Fruit fly (Drosophila melanogaster): ENCODE data around the gene CG31522.

Gene CG31522

DNA sequence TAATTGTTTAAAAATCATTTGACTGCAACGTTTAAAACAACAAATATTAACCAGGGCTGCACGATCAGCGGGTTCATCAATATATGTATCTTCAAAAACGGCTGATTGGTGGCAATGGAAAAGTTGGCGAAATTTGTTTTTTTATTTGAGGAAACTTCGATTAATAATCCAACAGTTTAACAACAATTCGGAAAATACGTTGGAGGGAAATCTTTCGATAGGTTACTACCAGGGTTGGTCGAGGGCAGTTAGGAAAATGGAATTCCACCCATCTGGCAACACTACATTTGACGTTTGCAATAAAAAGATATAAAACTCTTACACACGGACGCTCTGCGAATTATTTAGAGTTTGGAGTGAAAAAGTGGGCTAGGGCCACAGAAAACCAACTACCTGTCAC lies 25.6 kb downstream of the CG31522 start, which contains the start of the genes Lipt2 and CG14650 (continued):
- TF ChIP-seq CG18476 (GFP tag; optimal IDR thresholded peaks at IDR 0.05) (peak; percentile 19), CG1792 (GFP tag; optimal IDR thresholded peaks at IDR 0.05) (peak; percentile 47), CG34422 (GFP tag; IDR thresholded peaks at IDR 0.05) (0 out of 3 replicates have a peak, but pooled peaks have one; percentile 28), CG10431 (GFP tag; optimal IDR thresholded peaks at IDR 0.05) (no peak), B-H2 (GFP tag; optimal IDR thresholded peaks at IDR 0.05) (peak; percentile 68), CG32772 (GFP tag; IDR thresholded peaks at IDR 0.05) (0 out of 2 replicates have a peak, but pooled peaks have one; percentile 18), CG33557 (GFP tag; optimal IDR thresholded peaks at IDR 0.05) (peak; percentile 41), ewg (GFP tag; optimal IDR thresholded peaks at IDR 0.05) (peak; percentile 38), CG10543 (GFP tag; optimal IDR thresholded peaks at IDR 0.05) (peak; percentile 52), Six4 (GFP tag; optimal IDR thresholded peaks at IDR 0.05) (peak; percentile 35), CG30020 (tag; optimal IDR thresholded peaks at IDR 0.05) (peak; percentile 79), CG32532 (GFP tag; IDR thresholded peaks at IDR 0.05) (peak; percentile 56), p53 (GFP tag; optimal IDR thresholded peaks at IDR 0.05) (peak; percentile 8), Bgb (GFP tag; IDR thresholded peaks at IDR 0.05; ENCODE audit: partially characterized antibody) (0 out of 2 replicates have a peak, but pooled peaks have one; percentile 21), CG10654 (GFP tag; optimal IDR thresholded peaks at IDR 0.05) (peak; percentile 42), lilli (GFP tag; optimal IDR thresholded peaks at IDR 0.05) (peak; percentile 85), fd96Cb (tag; optimal IDR thresholded peaks at IDR 0.05) (peak; percentile 16), Bdp1 (GFP tag; optimal IDR thresholded peaks at IDR 0.05) (peak; percentile 38), CG3407 (GFP tag; optimal IDR thresholded peaks at IDR 0.05) (no peak), H15 (GFP tag; IDR thresholded peaks at IDR 0.05) (no peak), HLH4C (GFP tag; IDR thresholded peaks at IDR 0.05; ENCODE audit: partially characterized antibody) (0 out of 3 replicates have a peak, but pooled peaks have one; percentile 37), sens (GFP tag) (peak; percentile 93), CG4360 (GFP tag; IDR thresholded peaks at IDR 0.05) (no peak), pzg (GFP tag; optimal IDR thresholded peaks at IDR 0.05) (peak; percentile 81), CG9215 (GFP tag; IDR thresholded peaks at IDR 0.05) (peak; percentile 30; the same call in 1 of the 2 replicates), zfh2 (GFP tag; optimal IDR thresholded peaks at IDR 0.05) (peak; percentile 80), MESR4 (GFP tag; optimal IDR thresholded peaks at IDR 0.05) (peak; percentile 84), CG12236 (GFP tag; optimal IDR thresholded peaks at IDR 0.05) (peak; percentile 23), gce (GFP tag; IDR thresholded peaks at IDR 0.05) (no peak), Ets65A (GFP tag) (peak; percentile 94), dpn (GFP tag; optimal IDR thresholded peaks at IDR 0.05) (peak; percentile 60 to 61), CG12299 (tag; optimal IDR thresholded peaks at IDR 0.05) (peak; percentile 62), dati (GFP tag; IDR thresholded peaks at IDR 0.05) (no peak), kay (GFP tag; optimal IDR thresholded peaks at IDR 0.05) (peak; percentile 34), nerfin-2 (GFP tag; IDR thresholded peaks at IDR 0.05; ENCODE audit: partially characterized antibody) (no peak), shn (GFP tag; optimal IDR thresholded peaks at IDR 0.05) (peak; percentile 63), CG9437 (GFP tag; optimal IDR thresholded peaks at IDR 0.05) (peak; percentile 54), E2f1 (GFP tag; IDR thresholded peaks at IDR 0.05) (0 out of 2 replicates have a peak, but pooled peaks have one; percentile 9), CG14965 (GFP tag; optimal IDR thresholded peaks at IDR 0.05; ENCODE audit: borderline replicate concordance) (no peak), Ssrp (tag; optimal IDR thresholded peaks at IDR 0.05) (peak; percentile 32), Nf-YB (GFP tag; optimal IDR thresholded peaks at IDR 0.05) (peak; percentile 17), danr (GFP tag; IDR thresholded peaks at IDR 0.05) (no peak), CG30403 (GFP tag; optimal IDR thresholded peaks at IDR 0.05) (peak; percentile 74), grau (tag; optimal IDR thresholded peaks at IDR 0.05) (peak; percentile 60), hbn (GFP tag; IDR thresholded peaks at IDR 0.05; ENCODE audit: partially characterized antibody) (peak; percentile 55; the same call in 1 of the 2 replicates), Nf-YC (tag; optimal IDR thresholded peaks at IDR 0.05) (peak; percentile 48), CG10147 (GFP tag; optimal IDR thresholded peaks at IDR 0.05) (peak; percentile 58), gcm (GFP tag; optimal IDR thresholded peaks at IDR 0.05) (peak; percentile 36), ems (GFP tag; optimal IDR thresholded peaks at IDR 0.05) (peak; percentile 48), her (GFP tag; optimal IDR thresholded peaks at IDR 0.05) (peak; percentile 53)
